Fruit fly (Drosophila melanogaster) whole organism, embryonic: ENCODE measurements around the gene NKCC.

Experiments used
- Ada2b ChIP-seq: fragments of 200-800 bp; sonication (Bioruptor generic); IDR thresholded peaks from 2 replicates; pipeline ENCODE4 v1.3.6; 2022; ENCODE audit warnings: missing biosample characterization, missing genetic modification characterization
- Asciz ChIP-seq: fragments of 200-800 bp; sonication (Bioruptor generic); optimal IDR thresholded peaks from 2 replicates; lab custom pipeline; 2017; ENCODE audit warnings: missing biosample characterization, mild to moderate bottlenecking, missing genetic modification characterization, missing genetic modification reagents
- CG10462 ChIP-seq: fragments of 200-800 bp; sonication (Bioruptor generic); optimal IDR thresholded peaks from 2 replicates; lab custom pipeline; 2016; ENCODE audit warnings: missing biosample characterization, missing genetic modification characterization
- CG11093 ChIP-seq: fragments of 200-800 bp; sonication (Bioruptor generic); IDR thresholded peaks from 3 replicates; pipeline ENCODE4 v1.3.6; 2022; ENCODE audit warnings: missing biosample characterization, missing genetic modification characterization
- CG12659 ChIP-seq: fragments of 200-800 bp; sonication (Bioruptor generic); optimal IDR thresholded peaks from 3 replicates; lab custom pipeline; 2017; ENCODE audit warnings: mild to moderate bottlenecking, missing biosample characterization, missing genetic modification reagents, missing genetic modification characterization
- CG13424 ChIP-seq: fragments of 200-800 bp; sonication (Bioruptor generic); optimal IDR thresholded peaks from 2 replicates; lab custom pipeline; 2019; ENCODE audit warnings: missing biosample characterization, mild to moderate bottlenecking, missing genetic modification characterization, moderate library complexity
- CG14014 ChIP-seq: fragments of 200-800 bp; sonication (Bioruptor generic); IDR thresholded peaks from 2 replicates; pipeline ENCODE4 v1.3.6; 2022; ENCODE audit warnings: missing biosample characterization, missing genetic modification characterization
- CG14965 ChIP-seq: fragments of 200-800 bp; sonication (Bioruptor generic); optimal IDR thresholded peaks from 2 replicates; lab custom pipeline; 2016; ENCODE audit warnings: missing biosample characterization, missing genetic modification characterization, borderline replicate concordance
- CG15269 ChIP-seq: fragments of 200-800 bp; sonication (Bioruptor generic); optimal IDR thresholded peaks from 2 replicates; lab custom pipeline; 2018; ENCODE audit warnings: missing biosample characterization, mild to moderate bottlenecking, missing genetic modification characterization, moderate library complexity
- CG16863 ChIP-seq: fragments of 200-800 bp; sonication (Bioruptor generic); optimal IDR thresholded peaks from 3 replicates; lab custom pipeline; 2016; ENCODE audit warnings: missing biosample characterization, missing genetic modification characterization
- CG17385 ChIP-seq: fragments of 200-800 bp; sonication (Bioruptor generic); optimal IDR thresholded peaks from 3 replicates; lab custom pipeline; 2018; ENCODE audit warnings: missing biosample characterization, mild to moderate bottlenecking, missing genetic modification characterization
- CG1792 ChIP-seq: fragments of 200-800 bp; sonication (Bioruptor generic); optimal IDR thresholded peaks from 2 replicates; lab custom pipeline; 2016; ENCODE audit warnings: missing biosample characterization, missing genetic modification characterization
- CG18262 ChIP-seq: fragments of 200-800 bp; optimal IDR thresholded peaks from 3 replicates; lab custom pipeline; 2019; ENCODE audit warnings: missing biosample characterization, mild to moderate bottlenecking, missing genetic modification characterization, moderate library complexity
- CG30431 ChIP-seq: fragments of 200-800 bp; sonication (Bioruptor generic); optimal IDR thresholded peaks from 2 replicates; lab custom pipeline; 2017; ENCODE audit warnings: missing biosample characterization, missing genetic modification characterization
- CG31388 ChIP-seq: fragments of 200-800 bp; sonication (Bioruptor generic); optimal IDR thresholded peaks from 2 replicates; lab custom pipeline; 2016; ENCODE audit warnings: missing biosample characterization, missing genetic modification characterization
- CG32532 ChIP-seq: fragments of 200-800 bp; sonication (Bioruptor generic); IDR thresholded peaks from 2 replicates; pipeline ENCODE4 v1.3.6; 2022; ENCODE audit warnings: missing biosample characterization, missing genetic modification characterization
- CG33213 ChIP-seq: fragments of 200-800 bp; sonication (Bioruptor generic); optimal IDR thresholded peaks from 3 replicates; lab custom pipeline; 2016; ENCODE audit warnings: missing biosample characterization, missing genetic modification characterization
- CG6813 ChIP-seq: fragments of 200-800 bp; sonication (Bioruptor generic); optimal IDR thresholded peaks from 2 replicates; lab custom pipeline; 2017; ENCODE audit warnings: missing biosample characterization, missing genetic modification characterization, mild to moderate bottlenecking, moderate library complexity, missing genetic modification reagents
- CG7357 ChIP-seq: fragments of 200-800 bp; sonication (Bioruptor generic); IDR thresholded peaks from 3 replicates; pipeline ENCODE4 v1.3.6; 2022; ENCODE audit warnings: missing biosample characterization, missing genetic modification characterization
- CG7987 ChIP-seq: fragments of 200-800 bp; sonication (Bioruptor generic); optimal IDR thresholded peaks from 2 replicates; lab custom pipeline; 2018; ENCODE audit warnings: missing biosample characterization, mild to moderate bottlenecking, missing genetic modification characterization, moderate library complexity
- CG8388 ChIP-seq: fragments of 200-800 bp; sonication (Bioruptor generic); optimal IDR thresholded peaks from 2 replicates; lab custom pipeline; 2019; ENCODE audit warnings: missing biosample characterization, mild to moderate bottlenecking, missing genetic modification characterization, moderate library complexity
- CG8924 ChIP-seq: fragments of 200-800 bp; optimal IDR thresholded peaks from 3 replicates; lab custom pipeline; 2019; ENCODE audit warnings: missing biosample characterization, mild to moderate bottlenecking, missing genetic modification characterization, moderate library complexity
- CG9876 ChIP-seq: fragments of 200-800 bp; sonication (Bioruptor generic); optimal IDR thresholded peaks from 2 replicates; lab custom pipeline; 2016; ENCODE audit warnings: missing biosample characterization, missing genetic modification characterization
- CoRest ChIP-seq: fragments of 200-800 bp; sonication (Bioruptor generic); optimal IDR thresholded peaks from 3 replicates; lab custom pipeline; 2018; ENCODE audit warnings: missing biosample characterization, mild to moderate bottlenecking, missing genetic modification characterization, moderate library complexity
- Dfd ChIP-seq, 2 experiments: fragments of >200 bp; optimal IDR thresholded peaks; 2 replicates each; lab custom pipeline; 2017; ENCODE audit warnings: missing biosample characterization in 2 of 2, missing genetic modification characterization in 2 of 2
- Ets65A ChIP-seq: fragments of 200-800 bp; sonication (Bioruptor generic); peaks from one replicate; lab custom pipeline; 2016; ENCODE audit warnings: missing biosample characterization, missing genetic modification characterization
- Hr39 ChIP-seq: fragments of >200 bp; optimal IDR thresholded peaks from 2 replicates; lab custom pipeline; 2017
- MBD-R2 ChIP-seq: fragments of 200-800 bp; sonication (Bioruptor generic); IDR thresholded peaks from 2 replicates; pipeline ENCODE4 v1.3.6; 2022; ENCODE audit warnings: missing biosample characterization, missing genetic modification characterization
- MESR4 ChIP-seq: fragments of 200-800 bp; sonication (Bioruptor generic); optimal IDR thresholded peaks from 2 replicates; lab custom pipeline; 2018; ENCODE audit warnings: missing biosample characterization, mild to moderate bottlenecking, missing genetic modification characterization, moderate library complexity
- NC2β ChIP-seq: fragments of 200-800 bp; sonication (Bioruptor generic); optimal IDR thresholded peaks from 2 replicates; lab custom pipeline; 2016; ENCODE audit warnings: missing biosample characterization, missing genetic modification characterization
- Sox100B ChIP-seq: fragments of 200-800 bp; sonication (Bioruptor generic); optimal IDR thresholded peaks from 3 replicates; lab custom pipeline; 2018; ENCODE audit warnings: missing biosample characterization, mild to moderate bottlenecking, missing genetic modification characterization
- YL-1 ChIP-seq: fragments of 200-800 bp; sonication (Bioruptor generic); optimal IDR thresholded peaks from 3 replicates; lab custom pipeline; 2017; ENCODE audit warnings: missing biosample characterization, mild to moderate bottlenecking, missing genetic modification characterization
- ase ChIP-seq: fragments of 200-800 bp; sonication (Bioruptor generic); IDR thresholded peaks from 3 replicates; pipeline ENCODE4 v1.3.6; 2022; ENCODE audit warnings: missing biosample characterization, missing genetic modification characterization
- cad ChIP-seq: fragments of >200 bp; optimal IDR thresholded peaks from 2 replicates; lab custom pipeline; 2017; ENCODE audit warnings: missing biosample characterization, missing genetic modification characterization
- cwo ChIP-seq: fragments of 200-800 bp; sonication (Bioruptor generic); optimal IDR thresholded peaks from 3 replicates; lab custom pipeline; 2017; ENCODE audit warnings: missing biosample characterization, missing genetic modification characterization, mild to moderate bottlenecking, moderate library complexity, missing genetic modification reagents
- disco-r ChIP-seq: fragments of 200-800 bp; sonication (Bioruptor generic); optimal IDR thresholded peaks from 2 replicates; lab custom pipeline; 2016; ENCODE audit warnings: missing biosample characterization, missing genetic modification characterization
- en ChIP-seq: fragments of 200-800 bp; sonication (Bioruptor generic); optimal IDR thresholded peaks from 2 replicates; lab custom pipeline; 2016; ENCODE audit warnings: missing biosample characterization, missing genetic modification characterization
- gem ChIP-seq: fragments of 200-800 bp; sonication (Bioruptor generic); optimal IDR thresholded peaks from 2 replicates; lab custom pipeline; 2019; ENCODE audit warnings: missing biosample characterization, mild to moderate bottlenecking, missing genetic modification characterization, moderate library complexity
- gsb ChIP-seq: fragments of 200-800 bp; sonication (Bioruptor generic); IDR thresholded peaks from 2 replicates; pipeline ENCODE4 v1.3.6; 2022; ENCODE audit warnings: missing biosample characterization, missing genetic modification characterization
- ind ChIP-seq: fragments of 200-800 bp; sonication (Bioruptor generic); optimal IDR thresholded peaks from 3 replicates; lab custom pipeline; 2016; ENCODE audit warnings: missing biosample characterization, missing genetic modification characterization
- ken ChIP-seq: fragments of 200-800 bp; sonication (Bioruptor generic); IDR thresholded peaks from 3 replicates; pipeline ENCODE4 v1.3.6; 2022; ENCODE audit warnings: missing biosample characterization, missing genetic modification characterization
- lmd ChIP-seq: fragments of 200-800 bp; sonication (Bioruptor generic); IDR thresholded peaks from 2 replicates; pipeline ENCODE4 v1.3.6; 2022; ENCODE audit warnings: missing biosample characterization, missing genetic modification characterization
- lov ChIP-seq, 2 experiments: fragments of 200-800 bp in 1 of 2; fragments of >200 bp in 1 of 2; sonication (Bioruptor generic) in 1 of 2; IDR thresholded peaks in 1 of 2; optimal IDR thresholded peaks in 1 of 2; 2 replicates in 1 of 2; 3 replicates in 1 of 2; pipeline versions ENCODE4 v1.3.6 to Lab custom; 2017 to 2022; ENCODE audit warnings: missing biosample characterization in 1 of 2, missing genetic modification characterization in 1 of 2
- maf-S ChIP-seq: fragments of 200-800 bp; sonication (Bioruptor generic); optimal IDR thresholded peaks from 2 replicates; lab custom pipeline; 2016; ENCODE audit warnings: missing biosample characterization, missing genetic modification characterization
- pita ChIP-seq: fragments of 200-800 bp; sonication (Bioruptor generic); optimal IDR thresholded peaks from 2 replicates; lab custom pipeline; 2017; ENCODE audit warnings: missing biosample characterization, mild to moderate bottlenecking, missing genetic modification characterization
- sc ChIP-seq, 3 experiments: fragments of >200 bp in 2 of 3; fragments of 200-800 bp in 1 of 3; sonication (Bioruptor generic) in 1 of 3; optimal IDR thresholded peaks; 2 replicates in 2 of 3; 3 replicates in 1 of 3; lab custom pipeline; 2017; ENCODE audit warnings: mild to moderate bottlenecking in 1 of 3, missing biosample characterization in 1 of 3, missing genetic modification characterization in 1 of 3, missing genetic modification reagents in 1 of 3
- stc ChIP-seq: fragments of 200-800 bp; sonication (Bioruptor generic); IDR thresholded peaks from 2 replicates; pipeline ENCODE4 v1.3.6; 2022; ENCODE audit warnings: missing biosample characterization, missing genetic modification characterization
- unpg ChIP-seq: fragments of 200-800 bp; sonication (Bioruptor generic); optimal IDR thresholded peaks from 3 replicates; lab custom pipeline; 2018; ENCODE audit warnings: missing biosample characterization, mild to moderate bottlenecking, missing genetic modification characterization, moderate library complexity
- usp ChIP-seq: fragments of >200 bp; optimal IDR thresholded peaks from 2 replicates; lab custom pipeline; 2017; ENCODE audit warnings: missing biosample characterization, missing genetic modification characterization
- wdn ChIP-seq: fragments of 200-800 bp; sonication (Bioruptor generic); IDR thresholded peaks from 2 replicates; pipeline ENCODE4 v1.3.6; 2022; ENCODE audit warnings: missing biosample characterization, missing genetic modification characterization

Gene NKCC

DNA sequence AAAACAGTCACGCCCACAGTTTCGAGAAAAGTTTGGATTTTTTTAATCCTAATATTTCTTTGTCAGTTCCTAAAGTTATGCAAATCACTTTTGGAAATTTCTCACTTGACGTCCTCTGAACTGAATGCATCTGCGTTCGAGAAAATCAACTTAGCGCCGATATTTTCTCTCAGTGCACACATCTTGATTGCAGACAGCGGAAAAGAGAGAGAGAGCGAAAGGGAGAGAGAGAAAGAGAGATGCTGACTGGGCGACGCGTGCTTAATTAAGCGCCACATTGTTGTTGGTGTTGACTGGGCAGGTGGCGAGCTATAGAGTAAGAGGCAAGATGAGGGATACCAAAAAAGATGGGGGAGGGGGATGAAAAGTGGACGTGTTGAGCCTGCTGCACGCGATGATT, 16.1 kb upstream of the NKCC start (continued):
- TF ChIP-seq NC2β (GFP tag; lab: Kevin White, UChicago) (peak; percentile 11), disco-r (GFP tag; lab: Kevin White, UChicago) (no peak), lmd (GFP tag; lab: Robert Waterston, UW) (peak; percentile 52), CG33213 (no peak), usp (GFP tag; lab: Kevin White, UChicago) (no peak), Hr39 (lab: Kevin White, UChicago) (no peak), CG18262 (tag; lab: Kevin White, UChicago) (peak; percentile 72), cwo (GFP tag; lab: Kevin White, UChicago) (no peak), CG7987 (GFP tag; lab: Kevin White, UChicago) (no peak), pita (GFP tag; lab: Kevin White, UChicago) (no peak), CG10462 (GFP tag; lab: Kevin White, UChicago) (no peak), CG14965 (no peak), Dfd (GFP tag; optimal IDR thresholded peaks at IDR 0.05; lab: Kevin White, UChicago) (no peak), CG1792 (GFP tag; lab: Kevin White, UChicago) (peak; percentile 9), CG12659 (GFP tag; lab: Kevin White, UChicago) (peak; percentile 42), CG13424 (peak; percentile 54), unpg (GFP tag; lab: Kevin White, UChicago) (peak; percentile 66), CG31388 (GFP tag; lab: Kevin White, UChicago) (no peak), en (GFP tag; lab: Kevin White, UChicago) (no peak), Asciz (GFP tag; lab: Kevin White, UChicago) (peak; percentile 10), gsb (no peak), cad (no peak), CG8388 (GFP tag; lab: Kevin White, UChicago) (peak; percentile 59), MESR4 (GFP tag; lab: Kevin White, UChicago) (no peak), CG6813 (GFP tag; lab: Kevin White, UChicago) (no peak), maf-S (GFP tag; lab: Kevin White, UChicago) (no peak), MBD-R2 (GFP tag; lab: Robert Waterston, UW) (no peak), YL-1 (no peak), CG16863 (peak; percentile 65), CG8924 (tag; lab: Kevin White, UChicago) (peak; percentile 41), Sox100B (GFP tag; lab: Kevin White, UChicago) (no peak), CG15269 (tag; lab: Kevin White, UChicago) (peak; percentile 54), ind (peak; percentile 61), Ets65A (GFP tag; lab: Kevin White, UChicago) (peak; percentile 89), sc (optimal IDR thresholded peaks at IDR 0.05; lab: Kevin White, UChicago) (no peak), sc (GFP tag; optimal IDR thresholded peaks at IDR 0.05; lab: Kevin White, UChicago) (peak; percentile 20), CoRest (tag; lab: Kevin White, UChicago) (peak; percentile 57), CG9876 (peak; percentile 24), Ada2b (GFP tag; lab: Robert Waterston, UW) (peak; percentile 40; the same call in 1 of the 2 replicates), ase (GFP tag; lab: Robert Waterston, UW) (peak; percentile 55; the same call in 1 of the 3 replicates), CG30431 (GFP tag; lab: Kevin White, UChicago) (peak; percentile 34), ken (GFP tag; lab: Robert Waterston, UW) (peak; percentile 60; the same call in 1 of the 3 replicates), CG32532 (GFP tag; lab: Robert Waterston, UW) (no peak; the same call in 1 of the 2 replicates), CG7357 (GFP tag; lab: Robert Waterston, UW) (0 out of 3 replicates have a peak, but pooled peaks have one; percentile 28), lov (optimal IDR thresholded peaks at IDR 0.05; lab: Kevin White, UChicago) (no peak), lov (GFP tag; IDR thresholded peaks at IDR 0.05; lab: Robert Waterston, UW) (0 out of 3 replicates have a peak, but pooled peaks have one; percentile 49), CG11093 (GFP tag; lab: Robert Waterston, UW) (no peak), CG14014 (0 out of 2 replicates have a peak, but pooled peaks have one; percentile 37), stc (peak; percentile 43; the same call in 1 of the 2 replicates), gem (tag; lab: Kevin White, UChicago) (peak; percentile 72), CG17385 (peak; percentile 28), wdn (GFP tag; lab: Robert Waterston, UW) (no peak)
